Worm (Caenorhabditis elegans) whole organism, late embryonic: ENCODE data around the gene ZC53.1.

Experiments
- C08G9.2 ChIP-seq: sonication (generic microtip); optimal IDR thresholded peaks from 2 replicates; lab custom pipeline; 2016; ENCODE audit warnings: mild to moderate bottlenecking, missing genetic modification characterization, moderate library complexity, missing compliant biosample characterization
- C38D4.7 ChIP-seq: fragments of 200-800 bp; sonication (Bioruptor generic); optimal IDR thresholded peaks from 2 replicates; lab custom pipeline; 2018; ENCODE audit warnings: mild to moderate bottlenecking, missing genetic modification characterization, moderate library complexity, missing compliant biosample characterization
- F13H6.1 ChIP-seq: sonication (generic microtip); optimal IDR thresholded peaks from 2 replicates; lab custom pipeline; 2016; ENCODE audit warnings: missing genetic modification characterization, missing compliant biosample characterization
- K09A11.1 ChIP-seq: sonication (generic microtip); optimal IDR thresholded peaks from 2 replicates; lab custom pipeline; 2017; ENCODE audit warnings: antibody characterized with exemption, mild to moderate bottlenecking, missing genetic modification characterization, missing compliant biosample characterization; ENCODE audit not compliant: insufficient read depth
- Y22D7AL.16 ChIP-seq: sonication (generic microtip); optimal IDR thresholded peaks from 2 replicates; lab custom pipeline; 2016; ENCODE audit warnings: missing genetic modification characterization, missing compliant biosample characterization
- ceh-14 ChIP-seq: sonication (generic microtip); optimal IDR thresholded peaks from 2 replicates; lab custom pipeline; 2016; ENCODE audit warnings: missing genotype, missing genetic modification characterization, missing compliant biosample characterization
- ceh-18 ChIP-seq: sonication (generic microtip); optimal IDR thresholded peaks from 2 replicates; lab custom pipeline; 2016; ENCODE audit warnings: missing genetic modification characterization, missing compliant biosample characterization
- ceh-30 ChIP-seq: fragments of 150-350 bp; optimal IDR thresholded peaks from 2 replicates; lab custom pipeline; 2014; ENCODE audit warnings: missing biosample characterization, missing genetic modification characterization
- ceh-31 ChIP-seq: sonication (generic microtip); optimal IDR thresholded peaks from 2 replicates; lab custom pipeline; 2016; ENCODE audit warnings: missing genetic modification characterization, missing compliant biosample characterization
- ceh-34 ChIP-seq: sonication (generic microtip); optimal IDR thresholded peaks from 2 replicates; lab custom pipeline; 2016; ENCODE audit warnings: mild to moderate bottlenecking, missing genetic modification characterization, missing compliant biosample characterization
- ceh-45 ChIP-seq: fragments of 200-800 bp; sonication (Bioruptor generic); IDR thresholded peaks from 2 replicates; pipeline ENCODE4 v1.3.6; 2022; ENCODE audit warnings: missing genetic modification reagents, missing genetic modification characterization, missing compliant biosample characterization
- ceh-48 ChIP-seq: sonication (generic microtip); optimal IDR thresholded peaks from 2 replicates; lab custom pipeline; 2016; ENCODE audit warnings: missing genetic modification characterization, inconsistent platforms, missing compliant biosample characterization
- che-1 ChIP-seq: sonication (generic microtip); optimal IDR thresholded peaks from 2 replicates; lab custom pipeline; 2016; ENCODE audit warnings: mild to moderate bottlenecking, missing genetic modification characterization, missing compliant biosample characterization
- dmd-4 ChIP-seq: sonication (generic microtip); optimal IDR thresholded peaks from 2 replicates; lab custom pipeline; 2016; ENCODE audit warnings: borderline replicate concordance, missing genetic modification characterization, missing compliant biosample characterization
- elt-2 ChIP-seq: sonication (generic microtip); optimal IDR thresholded peaks from 2 replicates; lab custom pipeline; 2016; ENCODE audit warnings: missing genetic modification reagents, missing genetic modification characterization, missing compliant biosample characterization
- fax-1 ChIP-seq: sonication (generic microtip); optimal IDR thresholded peaks from 2 replicates; lab custom pipeline; 2016; ENCODE audit warnings: missing genotype, missing genetic modification characterization, missing compliant biosample characterization
- fkh-6 ChIP-seq: sonication (generic microtip); optimal IDR thresholded peaks from 2 replicates; lab custom pipeline; 2016; ENCODE audit warnings: missing genetic modification characterization, missing compliant biosample characterization
- hlh-13 ChIP-seq: fragments of 200-800 bp; sonication (Bioruptor generic); optimal IDR thresholded peaks from 2 replicates; lab custom pipeline; 2018; ENCODE audit warnings: mild to moderate bottlenecking, missing genetic modification characterization, missing compliant biosample characterization
- hlh-15 ChIP-seq: sonication (generic microtip); optimal IDR thresholded peaks from 2 replicates; lab custom pipeline; 2016; ENCODE audit warnings: missing genetic modification characterization, missing compliant biosample characterization
- hlh-30 ChIP-seq: sonication (generic microtip); optimal IDR thresholded peaks from 2 replicates; lab custom pipeline; 2017; ENCODE audit warnings: antibody characterized with exemption, missing genetic modification characterization, missing compliant biosample characterization; ENCODE audit not compliant: insufficient read depth
- hlh-6 ChIP-seq: sonication (generic microtip); optimal IDR thresholded peaks from 2 replicates; lab custom pipeline; 2016; ENCODE audit warnings: missing genotype, missing genetic modification characterization, missing compliant biosample characterization
- lim-6 ChIP-seq: sonication (generic microtip); optimal IDR thresholded peaks from 2 replicates; lab custom pipeline; 2016; ENCODE audit warnings: missing genetic modification characterization, missing compliant biosample characterization
- lin-11 ChIP-seq: fragments of 200-800 bp; sonication (Bioruptor generic); optimal IDR thresholded peaks from 2 replicates; lab custom pipeline; 2018; ENCODE audit warnings: mild to moderate bottlenecking, missing genetic modification characterization, missing compliant biosample characterization
- madf-2 ChIP-seq: sonication (generic microtip); optimal IDR thresholded peaks from 2 replicates; lab custom pipeline; 2017; ENCODE audit warnings: missing genetic modification characterization, missing compliant biosample characterization
- mec-3 ChIP-seq: sonication (generic microtip); optimal IDR thresholded peaks from 2 replicates; lab custom pipeline; 2016; ENCODE audit warnings: borderline replicate concordance, missing genetic modification characterization, missing compliant biosample characterization
- pat-9 ChIP-seq: fragments of 200-800 bp; sonication (Bioruptor generic); optimal IDR thresholded peaks from 2 replicates; lab custom pipeline; 2018; ENCODE audit warnings: mild to moderate bottlenecking, missing genetic modification characterization, moderate library complexity, missing compliant biosample characterization
- pax-1 ChIP-seq: fragments of 150-350 bp; optimal IDR thresholded peaks from 2 replicates; lab custom pipeline; 2014; ENCODE audit warnings: missing biosample characterization, missing genetic modification characterization
- pha-4 ChIP-seq: fragments of 150-350 bp; optimal IDR thresholded peaks from 2 replicates; lab custom pipeline; 2018; ENCODE audit warnings: missing biosample characterization, missing genetic modification reagents, missing genetic modification characterization
- pros-1 ChIP-seq: fragments of 150-350 bp; optimal IDR thresholded peaks from 2 replicates; lab custom pipeline; 2014; ENCODE audit warnings: missing biosample characterization, missing genetic modification reagents, missing genetic modification characterization
- sdc-2 ChIP-seq: sonication (generic microtip); optimal IDR thresholded peaks from 2 replicates; lab custom pipeline; 2016; ENCODE audit warnings: missing genotype, missing genetic modification characterization, missing compliant biosample characterization
- sox-2 ChIP-seq: fragments of 200-800 bp; sonication (Bioruptor generic); IDR thresholded peaks from 2 replicates; pipeline ENCODE4 v1.3.6; 2022; ENCODE audit warnings: missing genetic modification reagents, missing genetic modification characterization, missing compliant biosample characterization
- sox-4 ChIP-seq: sonication (generic microtip); optimal IDR thresholded peaks from 2 replicates; lab custom pipeline; 2017; ENCODE audit warnings: mild to moderate bottlenecking, missing genetic modification characterization, inconsistent platforms, missing compliant biosample characterization
- tbx-2 ChIP-seq: sonication (generic microtip); optimal IDR thresholded peaks from 2 replicates; lab custom pipeline; 2016; ENCODE audit warnings: missing genetic modification characterization, missing compliant biosample characterization
- tbx-7 ChIP-seq: sonication (generic microtip); optimal IDR thresholded peaks from 2 replicates; lab custom pipeline; 2016; ENCODE audit warnings: missing genotype, missing genetic modification characterization, missing compliant biosample characterization
- ttx-3 ChIP-seq: sonication (generic microtip); optimal IDR thresholded peaks from 2 replicates; lab custom pipeline; 2016; ENCODE audit warnings: missing genetic modification reagents, missing genetic modification characterization, missing compliant biosample characterization
- unc-3 ChIP-seq, 2 experiments: fragments of 200-800 bp in 1 of 2; sonication (Bioruptor generic) in 1 of 2; sonication (generic microtip) in 1 of 2; conservative IDR thresholded peaks in 1 of 2; optimal IDR thresholded peaks in 1 of 2; 2 replicates each; pipeline versions ENCODE4 v1.3.6 to Lab custom; 2016 to 2022; ENCODE audit warnings: missing compliant biosample characterization in 2 of 2, missing genetic modification characterization in 2 of 2, missing genetic modification reagents in 1 of 2
- unc-42 ChIP-seq: sonication (generic microtip); optimal IDR thresholded peaks from 2 replicates; lab custom pipeline; 2016; ENCODE audit warnings: missing genotype, missing genetic modification characterization, missing compliant biosample characterization

Gene ZC53.1

DNA sequence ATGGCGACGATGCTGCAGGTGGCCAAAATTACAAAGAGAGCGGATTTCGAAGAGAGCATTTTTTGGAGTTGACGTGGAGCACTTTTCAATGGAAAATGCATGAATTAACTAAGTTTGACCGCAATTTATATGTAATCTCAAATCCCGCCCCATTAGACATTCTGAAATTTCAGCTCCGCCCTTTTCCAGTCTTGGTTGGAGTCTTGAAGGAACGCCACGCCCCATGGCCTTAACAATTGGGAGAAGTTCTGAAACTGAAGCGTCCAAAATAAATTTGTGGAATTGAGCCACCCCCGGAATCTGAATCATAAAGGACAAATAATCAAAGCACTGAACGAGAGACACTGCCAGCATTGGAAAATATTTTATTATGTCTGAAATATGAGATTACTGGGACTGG lies 15.9 kb downstream of the ZC53.1 start, which contains the start of gene B0294.1:
Gene B0294.1 (minus strand): TSS at position 101 of the 400 bp plus-strand sequence.
- no peak for TF ChIP-seq hlh-13
- TF ChIP-seq, all 69 proteins: peak for 0

ce11 chrX:1891887-1892286 lies 21.3 kb downstream of the ZC53.1 start, which contains the start of gene B0294.3:
B0294.3 (plus strand) TSS chrX:1892187.
- TF ChIP-seq hlh-6: no peak
- TF ChIP-seq K09A11.1 (tag; lab: Kevin White, UChicago): no peak
- no peak for TF ChIP-seq che-1 (tag; lab: Kevin White, UChicago)
- TF ChIP-seq ceh-48 (tag; lab: Kevin White, UChicago): no peak
- TF ChIP-seq F13H6.1 (tag; lab: Kevin White, UChicago): no peak
- TF ChIP-seq lim-6 (tag; lab: Kevin White, UChicago): no peak
- no peak for TF ChIP-seq hlh-30 (tag; lab: Kevin White, UChicago)
- TF ChIP-seq tbx-2 (tag; lab: Kevin White, UChicago): no peak
- TF ChIP-seq madf-2 (tag; lab: Kevin White, UChicago): no peak

DNA sequence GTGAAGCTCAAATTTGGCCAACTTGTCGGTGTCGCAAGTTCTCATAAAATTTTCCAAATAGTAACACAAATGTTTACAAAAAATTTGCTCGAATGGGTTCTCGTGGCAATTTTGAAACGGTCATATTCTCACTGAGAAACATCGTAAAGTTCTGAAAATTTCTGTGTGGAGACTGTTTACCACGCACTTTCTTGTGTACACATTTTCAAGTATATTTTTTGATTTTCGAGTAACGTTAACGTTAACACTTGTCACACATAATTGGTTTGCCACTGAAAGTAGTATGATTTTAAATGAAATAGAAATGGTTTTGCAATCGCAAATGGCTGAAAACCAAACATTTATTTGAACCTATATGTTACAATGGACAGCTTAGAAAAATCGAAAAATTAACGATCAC lies 22.3 kb downstream of the ZC53.1 start:
- no peak for TF ChIP-seq ceh-34
- TF ChIP-seq tbx-7 (tag; lab: Kevin White, UChicago): no peak
- TF ChIP-seq fax-1 (tag; lab: Kevin White, UChicago): no peak
- no peak for TF ChIP-seq hlh-13
- no peak for TF ChIP-seq ceh-48 (tag; lab: Kevin White, UChicago)
- TF ChIP-seq dmd-4 (tag; lab: Kevin White, UChicago): no peak
- TF ChIP-seq ceh-31 (tag; lab: Kevin White, UChicago): no peak
- TF ChIP-seq C38D4.7 (GFP tag; lab: Kevin White, UChicago): no peak
- no peak for TF ChIP-seq Y22D7AL.16 (tag; lab: Kevin White, UChicago)
- TF ChIP-seq pros-1: no peak
- no peak for TF ChIP-seq C08G9.2 (tag; lab: Kevin White, UChicago)
- TF ChIP-seq pha-4 (tag; lab: Kevin White, UChicago): no peak
- no peak for TF ChIP-seq elt-2 (tag; lab: Kevin White, UChicago)
- no peak for TF ChIP-seq lim-6 (tag; lab: Kevin White, UChicago)
- no peak for TF ChIP-seq unc-3 (GFP tag; conservative IDR thresholded peaks at IDR 0.05; lab: Robert Waterston, UW)
- TF ChIP-seq unc-3 (tag; optimal IDR thresholded peaks at IDR 0.05; lab: Kevin White, UChicago): no peak
- no peak for TF ChIP-seq hlh-15 (tag; lab: Kevin White, UChicago)
- TF ChIP-seq ceh-45 (GFP tag; lab: Robert Waterston, UW): no peak
- TF ChIP-seq pax-1 (tag; lab: Kevin White, UChicago): no peak

DNA sequence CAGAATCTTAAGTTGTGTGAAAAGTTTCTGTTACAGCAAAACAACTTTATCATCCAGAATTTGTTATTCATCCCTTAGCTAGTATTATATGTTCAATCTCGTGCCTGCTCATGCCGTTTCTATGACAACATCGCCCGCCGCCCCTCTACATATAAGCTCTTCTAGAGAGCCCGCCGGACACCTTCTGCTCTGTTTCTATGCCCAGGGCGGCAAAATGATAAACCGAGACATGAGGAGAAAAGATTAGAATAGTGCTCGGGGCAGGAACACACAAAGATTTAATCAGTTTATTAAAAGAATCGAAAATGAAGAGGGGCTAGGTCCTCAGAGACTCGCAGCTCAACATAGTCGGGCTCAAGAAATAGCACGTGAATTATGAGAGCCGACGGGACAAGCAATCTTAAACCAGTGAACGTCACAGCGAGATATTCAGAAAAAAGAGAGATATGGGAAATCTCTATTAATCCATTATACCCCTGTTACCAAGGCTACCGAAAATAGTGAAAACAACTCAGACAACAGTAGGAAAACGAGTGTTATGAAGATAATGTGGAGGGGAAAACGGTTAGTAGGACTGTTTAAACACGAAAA lies 24.6 kb downstream of the ZC53.1 start:
- TF ChIP-seq lin-11 (tag; lab: Kevin White, UChicago): no peak
- peak; percentile 30 for TF ChIP-seq ceh-14 (tag; lab: Kevin White, UChicago)
- no peak for TF ChIP-seq ceh-30 (tag; lab: Kevin White, UChicago)
- no peak for TF ChIP-seq unc-3 (GFP tag; conservative IDR thresholded peaks at IDR 0.05; lab: Robert Waterston, UW)
- TF ChIP-seq unc-3 (tag; optimal IDR thresholded peaks at IDR 0.05; lab: Kevin White, UChicago): no peak
- TF ChIP-seq ttx-3 (tag; lab: Kevin White, UChicago): no peak
- TF ChIP-seq sox-2: no peak
- TF ChIP-seq fkh-6 (tag; lab: Kevin White, UChicago): no peak
- peak; percentile 98 for TF ChIP-seq sdc-2 (tag; lab: Kevin White, UChicago)
- no peak for TF ChIP-seq dmd-4 (tag; lab: Kevin White, UChicago)
- no peak for TF ChIP-seq ceh-34
- TF ChIP-seq mec-3 (tag; lab: Kevin White, UChicago): no peak
- no peak for TF ChIP-seq pat-9 (tag; lab: Kevin White, UChicago)
- TF ChIP-seq hlh-30 (tag; lab: Kevin White, UChicago): no peak
- peak; percentile 18 for TF ChIP-seq ceh-18 (tag; lab: Kevin White, UChicago)
- TF ChIP-seq tbx-7 (tag; lab: Kevin White, UChicago): no peak
- TF ChIP-seq tbx-2 (tag; lab: Kevin White, UChicago): peak; percentile 42
- TF ChIP-seq F13H6.1 (tag; lab: Kevin White, UChicago): no peak
- no peak for TF ChIP-seq che-1 (tag; lab: Kevin White, UChicago)
- no peak for TF ChIP-seq hlh-13
- no peak for TF ChIP-seq sox-4 (tag; lab: Kevin White, UChicago)
- TF ChIP-seq unc-42: peak; percentile 4
- no peak for TF ChIP-seq K09A11.1 (tag; lab: Kevin White, UChicago)
- TF ChIP-seq, all 69 proteins: peak for 5
